Worm (Caenorhabditis elegans) whole organism, L2 larva: ENCODE measurements around the gene iff-2.

ENCODE experiments used
- C34F6.9 ChIP-seq: fragments of 150-350 bp; optimal IDR thresholded peaks from 2 replicates; lab custom pipeline; 2014; ENCODE audit warnings: missing biosample characterization, missing genetic modification characterization
- R02D3.7 ChIP-seq: fragments of 150-350 bp; optimal IDR thresholded peaks from 2 replicates; lab custom pipeline; 2014; ENCODE audit warnings: missing biosample characterization, missing genetic modification characterization
- Y55F3AM.14 ChIP-seq: fragments of 200-800 bp; sonication (Bioruptor generic); optimal IDR thresholded peaks from 2 replicates; lab custom pipeline; 2018; ENCODE audit warnings: mild to moderate bottlenecking, missing genetic modification characterization, missing compliant biosample characterization
- ZK546.5 ChIP-seq: sonication (generic microtip); optimal IDR thresholded peaks from 2 replicates; lab custom pipeline; 2017; ENCODE audit warnings: missing biosample characterization, missing genetic modification characterization
- alr-1 ChIP-seq: fragments of 150-350 bp; optimal IDR thresholded peaks from 2 replicates; lab custom pipeline; 2014; ENCODE audit warnings: missing biosample characterization, missing genetic modification characterization
- aly-2 ChIP-seq: fragments of 150-350 bp; optimal IDR thresholded peaks from 2 replicates; lab custom pipeline; 2014; ENCODE audit warnings: missing biosample characterization, missing genetic modification characterization
- ama-1 ChIP-seq: fragments of 150-350 bp; optimal IDR thresholded peaks from 2 replicates; lab custom pipeline; 2018; ENCODE audit warnings: inconsistent platforms
- blmp-1 ChIP-seq: sonication (generic microtip); optimal IDR thresholded peaks from 2 replicates; lab custom pipeline; 2017; ENCODE audit warnings: missing genetic modification characterization, mild to moderate bottlenecking, missing compliant biosample characterization, antibody characterized with exemption, moderate library complexity; ENCODE audit not compliant: insufficient read depth
- ceh-16 ChIP-seq: fragments of 150-350 bp; optimal IDR thresholded peaks from 2 replicates; lab custom pipeline; 2014; ENCODE audit warnings: missing biosample characterization, missing genetic modification characterization
- crh-2 ChIP-seq: sonication (generic microtip); optimal IDR thresholded peaks from 2 replicates; lab custom pipeline; 2017; ENCODE audit warnings: missing biosample characterization, missing genetic modification characterization
- dmd-4 ChIP-seq: sonication (generic microtip); optimal IDR thresholded peaks from 2 replicates; lab custom pipeline; 2017; ENCODE audit warnings: missing biosample characterization, missing genetic modification characterization
- egl-27 ChIP-seq: sonication (generic microtip); optimal IDR thresholded peaks from 3 replicates; lab custom pipeline; 2017; ENCODE audit warnings: missing biosample characterization, missing genetic modification reagents, missing genetic modification characterization
- elt-1 ChIP-seq: fragments of 150-350 bp; optimal IDR thresholded peaks from 2 replicates; lab custom pipeline; 2014; ENCODE audit warnings: missing biosample characterization, missing genetic modification characterization
- fos-1 ChIP-seq: fragments of 150-350 bp; optimal IDR thresholded peaks from 2 replicates; lab custom pipeline; 2014; ENCODE audit warnings: missing biosample characterization, missing genetic modification characterization
- gmeb-1 ChIP-seq: fragments of 150-350 bp; optimal IDR thresholded peaks from 2 replicates; lab custom pipeline; 2014; ENCODE audit warnings: missing biosample characterization, missing genetic modification characterization
- lin-11 ChIP-seq: fragments of 150-350 bp; sonication (generic microtip); optimal IDR thresholded peaks from 2 replicates; lab custom pipeline; 2014; ENCODE audit warnings: missing biosample characterization, missing genetic modification characterization, inconsistent platforms, mixed read lengths
- lin-13 ChIP-seq: fragments of 150-350 bp; optimal IDR thresholded peaks from 2 replicates; lab custom pipeline; 2014; ENCODE audit warnings: missing biosample characterization, missing genetic modification reagents, missing genetic modification characterization
- lin-39 ChIP-seq: fragments of 150-350 bp; optimal IDR thresholded peaks from 2 replicates; lab custom pipeline; 2014; ENCODE audit warnings: missing biosample characterization, missing genetic modification reagents, missing genetic modification characterization
- lsy-2 ChIP-seq, 2 experiments: fragments of 150-350 bp in 1 of 2; sonication (generic microtip) in 1 of 2; optimal IDR thresholded peaks; 2 replicates each; lab custom pipeline; 2014 to 2017; ENCODE audit warnings: missing biosample characterization in 2 of 2, missing genetic modification characterization in 2 of 2
- mab-5 ChIP-seq: fragments of 150-350 bp; optimal IDR thresholded peaks from 2 replicates; lab custom pipeline; 2014; ENCODE audit warnings: missing biosample characterization, missing genetic modification characterization
- nhr-11 ChIP-seq: fragments of 150-350 bp; optimal IDR thresholded peaks from 2 replicates; lab custom pipeline; 2014; ENCODE audit warnings: missing biosample characterization, missing genetic modification characterization
- nhr-12 ChIP-seq: fragments of 150-350 bp; optimal IDR thresholded peaks from 2 replicates; lab custom pipeline; 2014; ENCODE audit warnings: missing biosample characterization, missing genetic modification characterization
- nhr-129 ChIP-seq: fragments of 150-350 bp; optimal IDR thresholded peaks from 2 replicates; lab custom pipeline; 2014; ENCODE audit warnings: missing biosample characterization, missing genetic modification characterization
- nhr-21 ChIP-seq: fragments of 150-350 bp; optimal IDR thresholded peaks from 2 replicates; lab custom pipeline; 2014; ENCODE audit warnings: missing biosample characterization, missing genetic modification characterization
- nhr-23 ChIP-seq: fragments of 150-350 bp; optimal IDR thresholded peaks from 2 replicates; lab custom pipeline; 2014; ENCODE audit warnings: missing biosample characterization, missing genetic modification reagents, missing genetic modification characterization
- nhr-237 ChIP-seq: fragments of 150-350 bp; optimal IDR thresholded peaks from 2 replicates; lab custom pipeline; 2014; ENCODE audit warnings: missing biosample characterization, missing genetic modification characterization
- nhr-25 ChIP-seq: fragments of 150-350 bp; sonication (generic microtip); optimal IDR thresholded peaks from 3 replicates; lab custom pipeline; 2014; ENCODE audit warnings: missing biosample characterization, missing genetic modification characterization
- nhr-6 ChIP-seq: fragments of 150-350 bp; optimal IDR thresholded peaks from 2 replicates; lab custom pipeline; 2014; ENCODE audit warnings: missing biosample characterization, missing genetic modification characterization
- nhr-77 ChIP-seq: fragments of 150-350 bp; optimal IDR thresholded peaks from 2 replicates; lab custom pipeline; 2014; ENCODE audit warnings: missing biosample characterization, missing genetic modification characterization
- sem-4 ChIP-seq: fragments of 150-350 bp; optimal IDR thresholded peaks from 2 replicates; lab custom pipeline; 2014; ENCODE audit warnings: missing biosample characterization, missing genetic modification reagents, missing genetic modification characterization
- skn-1 ChIP-seq: sonication (generic microtip); optimal IDR thresholded peaks from 2 replicates; lab custom pipeline; 2017; ENCODE audit warnings: missing biosample characterization, missing genetic modification characterization
- sma-3 ChIP-seq: sonication (generic microtip); optimal IDR thresholded peaks from 2 replicates; lab custom pipeline; 2016; ENCODE audit warnings: missing genetic modification reagents, missing genetic modification characterization, missing compliant biosample characterization
- sma-9 ChIP-seq, 2 experiments: fragments of 150-350 bp in 1 of 2; sonication (generic microtip) in 1 of 2; optimal IDR thresholded peaks; 2 replicates each; lab custom pipeline; 2014 to 2016; ENCODE audit warnings: missing genetic modification characterization in 2 of 2, mild to moderate bottlenecking in 1 of 2, missing biosample characterization in 1 of 2, missing compliant biosample characterization in 1 of 2, missing genetic modification reagents in 1 of 2, moderate library complexity in 1 of 2
- snpc-4 ChIP-seq: fragments of 150-350 bp; optimal IDR thresholded peaks from 2 replicates; lab custom pipeline; 2014; ENCODE audit warnings: missing biosample characterization, missing genetic modification characterization
- unc-39 ChIP-seq: fragments of 150-350 bp; optimal IDR thresholded peaks from 2 replicates; lab custom pipeline; 2014; ENCODE audit warnings: missing biosample characterization, missing genetic modification characterization
- unc-55 ChIP-seq: fragments of 150-350 bp; sonication (generic microtip); optimal IDR thresholded peaks from 3 replicates; lab custom pipeline; 2014; ENCODE audit warnings: missing biosample characterization, missing genetic modification reagents, missing genetic modification characterization
- unc-62 ChIP-seq: fragments of 150-350 bp; optimal IDR thresholded peaks from 2 replicates; lab custom pipeline; 2014; ENCODE audit warnings: missing biosample characterization, missing genetic modification reagents, missing genetic modification characterization
- ztf-1 ChIP-seq: fragments of 200-800 bp; sonication (Bioruptor generic); conservative IDR thresholded peaks from 2 replicates; pipeline ENCODE4 v1.3.6; 2022; ENCODE audit warnings: missing genetic modification characterization, missing compliant biosample characterization
- ztf-4 ChIP-seq: fragments of 150-350 bp; optimal IDR thresholded peaks from 2 replicates; lab custom pipeline; 2014; ENCODE audit warnings: missing biosample characterization, missing genetic modification characterization

Gene iff-2

DNA sequence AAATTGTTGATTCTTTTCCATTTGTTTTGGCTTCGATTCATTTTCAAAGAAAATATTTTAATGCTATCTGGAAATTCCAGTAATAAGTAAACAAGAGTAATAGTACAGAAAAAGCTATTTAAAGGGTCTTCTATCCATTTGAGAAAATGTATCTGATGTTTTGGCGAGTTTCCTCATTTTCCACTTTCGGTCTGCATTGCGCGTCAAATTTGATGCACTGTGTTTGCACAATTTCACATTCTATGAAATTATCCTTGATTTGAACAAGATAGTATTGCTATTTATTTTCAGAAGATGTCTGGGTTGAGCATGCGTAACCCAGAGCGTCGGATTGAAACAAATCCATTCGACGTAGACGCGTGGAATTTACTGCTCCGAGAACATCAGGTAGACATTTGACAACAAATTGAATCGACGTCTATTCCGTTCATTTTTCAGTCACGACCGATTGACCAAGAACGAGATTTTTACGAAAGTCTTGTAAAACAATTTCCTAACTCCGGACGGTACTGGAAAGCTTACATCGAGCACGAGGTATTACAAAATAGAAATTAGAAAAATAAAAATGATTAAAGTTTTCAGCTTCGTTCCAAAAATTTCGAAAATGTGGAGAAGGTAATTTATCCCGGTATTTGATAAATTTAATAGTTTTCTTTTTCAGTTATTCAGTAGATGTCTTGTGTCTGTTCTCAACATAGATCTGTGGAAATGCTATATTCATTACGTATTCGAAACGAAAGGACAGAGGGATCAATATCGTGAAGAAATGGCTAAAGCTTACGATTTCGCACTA is 42.6 kb upstream of the iff-2 start, which contains the start of gene suf-1:
Gene suf-1 (plus strand): TSS at position 280 of the 793 bp plus-strand sequence.
- TF ChIP-seq lin-13 (GFP tag; lab: Kevin White, UChicago) (peak; percentile 33), Y55F3AM.14 (GFP tag; lab: Kevin White, UChicago) (no peak), unc-55 (no peak), blmp-1 (tag; lab: Kevin White, UChicago) (no peak), crh-2 (peak; percentile 36), nhr-21 (tag; lab: Kevin White, UChicago) (peak; percentile 35), elt-1 (tag; lab: Kevin White, UChicago) (no peak), skn-1 (tag; lab: Kevin White, UChicago) (no peak), aly-2 (tag; lab: Kevin White, UChicago) (no peak), nhr-6 (tag; lab: Kevin White, UChicago) (no peak), alr-1 (no peak), nhr-77 (tag; lab: Kevin White, UChicago) (no peak), lin-11 (tag; lab: Kevin White, UChicago) (no peak), lin-39 (tag; lab: Kevin White, UChicago) (no peak), nhr-129 (tag; lab: Kevin White, UChicago) (peak; percentile 14), fos-1 (peak; percentile 9), ceh-16 (tag; lab: Kevin White, UChicago) (no peak), unc-39 (tag; lab: Kevin White, UChicago) (no peak), nhr-23 (tag; lab: Kevin White, UChicago) (no peak), ZK546.5 (no peak), ztf-1 (no peak), sma-3 (no peak), egl-27 (tag; lab: Kevin White, UChicago) (no peak), gmeb-1 (tag; lab: Kevin White, UChicago) (no peak), nhr-12 (tag; lab: Kevin White, UChicago) (no peak), R02D3.7 (tag; lab: Kevin White, UChicago) (no peak), sem-4 (tag; lab: Kevin White, UChicago) (peak; percentile 35), lsy-2 (tag; optimal IDR thresholded peaks at IDR 0.05; lab: Kevin White, UChicago) (peak in 1 of 2 experiments; percentile 58), sma-9 (GFP tag; optimal IDR thresholded peaks at IDR 0.05; lab: Kevin White, UChicago) (peak; percentile 8), sma-9 (tag; optimal IDR thresholded peaks at IDR 0.05; lab: Kevin White, UChicago) (no peak)

DNA sequence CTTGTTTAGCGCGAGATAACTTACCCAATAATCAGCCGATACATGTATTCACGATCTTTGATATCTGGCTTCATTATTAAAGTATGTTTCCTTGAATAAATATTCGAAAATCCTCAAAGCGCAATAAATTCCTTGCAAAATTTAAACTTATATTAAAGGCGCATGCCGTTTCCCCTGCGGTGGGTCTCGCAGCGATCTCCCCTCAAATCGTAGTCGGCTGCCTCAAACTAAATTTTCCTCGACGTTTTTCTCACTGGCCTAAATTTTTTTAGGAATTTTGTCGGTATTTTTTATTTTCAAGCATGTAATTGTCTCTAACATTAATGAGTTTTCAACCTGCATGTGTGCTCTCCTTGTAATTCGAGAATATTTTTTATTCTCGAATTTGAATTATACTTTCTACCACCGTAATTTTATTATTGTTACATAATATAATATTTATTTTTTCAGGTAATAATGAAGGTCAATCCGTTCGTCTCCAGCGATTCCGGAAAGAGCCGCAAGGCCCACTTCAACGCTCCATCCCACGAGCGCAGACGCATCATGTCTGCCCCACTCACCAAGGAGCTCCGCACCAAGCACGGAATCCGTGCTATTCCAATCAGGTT is 41.3 kb upstream of the iff-2 start, which contains the start of the genes cpf-1 and rpl-26:
Gene cpf-1 (minus strand): TSS at position 104 of the 608 bp plus-strand sequence.
Gene rpl-26 (plus strand): TSS at position 449 of the 608 bp plus-strand sequence.
- TF ChIP-seq ztf-4 (tag; lab: Kevin White, UChicago) (no peak), sem-4 (tag; lab: Kevin White, UChicago) (peak; percentile 49), gmeb-1 (tag; lab: Kevin White, UChicago) (peak; percentile 71), snpc-4 (tag; lab: Kevin White, UChicago) (peak; percentile 75), lin-11 (tag; lab: Kevin White, UChicago) (no peak), nhr-129 (tag; lab: Kevin White, UChicago) (peak; percentile 47), unc-55 (peak; percentile 75), skn-1 (tag; lab: Kevin White, UChicago) (no peak), sma-3 (peak; percentile 4), C34F6.9 (tag; lab: Kevin White, UChicago) (peak; percentile 77), crh-2 (peak; percentile 60), sma-9 (GFP tag; optimal IDR thresholded peaks at IDR 0.05; lab: Kevin White, UChicago) (peak; percentile 24), sma-9 (tag; optimal IDR thresholded peaks at IDR 0.05; lab: Kevin White, UChicago) (no peak), fos-1 (peak; percentile 33), lsy-2 (tag; optimal IDR thresholded peaks at IDR 0.05; lab: Kevin White, UChicago) (peak; percentile 22 to 89)

DNA sequence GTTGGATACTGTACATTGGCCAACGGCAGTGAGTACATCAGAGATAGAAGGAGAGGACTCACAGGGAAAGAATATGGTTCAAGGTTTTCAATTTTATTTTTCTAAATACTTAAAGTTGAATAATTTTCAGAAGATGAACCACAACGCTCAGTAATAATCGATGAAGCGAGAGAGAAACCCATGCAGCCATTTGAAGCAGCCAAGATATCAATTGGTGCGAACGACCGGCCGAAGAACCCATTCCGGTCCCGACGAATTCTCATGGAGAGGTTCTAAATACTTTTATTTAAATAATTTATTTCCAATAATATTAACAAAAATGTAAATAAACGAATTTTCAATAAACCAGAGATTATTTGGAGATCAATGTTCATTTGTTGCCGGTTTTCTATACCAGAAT is 39.0 kb upstream of the iff-2 start, which contains the start of gene pigg-1:
Gene pigg-1 (minus strand): TSS at position 101 of the 400 bp plus-strand sequence.
- TF ChIP-seq dmd-4 (tag; lab: Kevin White, UChicago) (no peak), Y55F3AM.14 (GFP tag; lab: Kevin White, UChicago) (no peak), blmp-1 (tag; lab: Kevin White, UChicago) (no peak), R02D3.7 (tag; lab: Kevin White, UChicago) (no peak), mab-5 (tag; lab: Kevin White, UChicago) (no peak), nhr-23 (tag; lab: Kevin White, UChicago) (no peak), nhr-11 (no peak), ama-1 (lab: Kevin White, UChicago) (no peak), nhr-21 (tag; lab: Kevin White, UChicago) (no peak), nhr-25 (tag; lab: Kevin White, UChicago) (no peak), ztf-1 (no peak), nhr-237 (tag; lab: Kevin White, UChicago) (no peak), gmeb-1 (tag; lab: Kevin White, UChicago) (no peak), C34F6.9 (tag; lab: Kevin White, UChicago) (no peak), lin-11 (tag; lab: Kevin White, UChicago) (no peak), snpc-4 (tag; lab: Kevin White, UChicago) (no peak), crh-2 (no peak), unc-62 (GFP tag; lab: Kevin White, UChicago) (no peak)
- TF ChIP-seq, all 48 proteins: peak for 0
